Fruit fly (Drosophila melanogaster) whole organism, embryonic: ENCODE measurements around the gene CG9114.

Experiments
- Aef1 ChIP-seq: fragments of 200-800 bp; sonication (Bioruptor generic); IDR thresholded peaks from 3 replicates; pipeline ENCODE4 v1.3.6; 2022; ENCODE audit warnings: missing biosample characterization, missing genetic modification characterization
- B-H2 ChIP-seq: fragments of 200-800 bp; sonication (Bioruptor generic); optimal IDR thresholded peaks from 2 replicates; lab custom pipeline; 2018; ENCODE audit warnings: missing biosample characterization, mild to moderate bottlenecking, missing genetic modification characterization
- CG11093 ChIP-seq: fragments of 200-800 bp; sonication (Bioruptor generic); IDR thresholded peaks from 3 replicates; pipeline ENCODE4 v1.3.6; 2022; ENCODE audit warnings: missing biosample characterization, missing genetic modification characterization
- CG12391 ChIP-seq: fragments of 200-800 bp; sonication (Bioruptor generic); optimal IDR thresholded peaks from 3 replicates; lab custom pipeline; 2018; ENCODE audit warnings: missing biosample characterization, mild to moderate bottlenecking, missing genetic modification characterization, moderate library complexity
- CG14050 ChIP-seq: fragments of 200-800 bp; sonication (Bioruptor generic); IDR thresholded peaks from 3 replicates; pipeline ENCODE4 v1.3.6; 2022; ENCODE audit warnings: missing biosample characterization, missing genetic modification characterization
- CG15269 ChIP-seq: fragments of 200-800 bp; sonication (Bioruptor generic); optimal IDR thresholded peaks from 2 replicates; lab custom pipeline; 2018; ENCODE audit warnings: missing biosample characterization, mild to moderate bottlenecking, missing genetic modification characterization, moderate library complexity
- CG17568 ChIP-seq: fragments of 200-800 bp; sonication (Bioruptor generic); optimal IDR thresholded peaks from 2 replicates; lab custom pipeline; 2018; ENCODE audit warnings: missing biosample characterization, mild to moderate bottlenecking, missing genetic modification characterization, moderate library complexity
- CG2120 ChIP-seq: fragments of 200-800 bp; sonication (Bioruptor generic); optimal IDR thresholded peaks from 3 replicates; lab custom pipeline; 2016; ENCODE audit warnings: missing biosample characterization, missing genetic modification characterization
- CG2129 ChIP-seq: fragments of 200-800 bp; sonication (Bioruptor generic); IDR thresholded peaks from 2 replicates; pipeline ENCODE4 v1.3.6; 2022; ENCODE audit warnings: missing biosample characterization, missing genetic modification characterization; ENCODE audit not compliant: partially characterized antibody
- CG2875 ChIP-seq: fragments of 200-800 bp; sonication (Bioruptor generic); optimal IDR thresholded peaks from 2 replicates; lab custom pipeline; 2017; ENCODE audit warnings: missing biosample characterization, mild to moderate bottlenecking, missing genetic modification characterization, missing genetic modification reagents
- CG32767 ChIP-seq: fragments of 200-800 bp; sonication (Bioruptor generic); IDR thresholded peaks from 2 replicates; pipeline ENCODE4 v1.3.6; 2022; ENCODE audit warnings: missing biosample characterization, missing genetic modification characterization
- CG32772 ChIP-seq: fragments of 200-800 bp; sonication (Bioruptor generic); IDR thresholded peaks from 2 replicates; pipeline ENCODE4 v1.3.6; 2022; ENCODE audit warnings: missing biosample characterization, missing genetic modification characterization
- CG3847 ChIP-seq: fragments of 200-800 bp; sonication (Bioruptor generic); IDR thresholded peaks from 2 replicates; pipeline ENCODE4 v1.3.6; 2022; ENCODE audit warnings: missing biosample characterization, missing genetic modification characterization
- CG6813 ChIP-seq: fragments of 200-800 bp; sonication (Bioruptor generic); optimal IDR thresholded peaks from 2 replicates; lab custom pipeline; 2017; ENCODE audit warnings: missing biosample characterization, missing genetic modification characterization, mild to moderate bottlenecking, moderate library complexity, missing genetic modification reagents
- CG8765 ChIP-seq: fragments of 200-800 bp; sonication (Bioruptor generic); IDR thresholded peaks from 2 replicates; pipeline ENCODE4 v1.3.6; 2022; ENCODE audit warnings: missing biosample characterization, missing genetic modification characterization
- CG9797 ChIP-seq: fragments of 200-800 bp; sonication (Bioruptor generic); optimal IDR thresholded peaks from 3 replicates; lab custom pipeline; 2018; ENCODE audit warnings: missing biosample characterization, mild to moderate bottlenecking, missing genetic modification characterization
- CG9932 ChIP-seq: fragments of 200-800 bp; sonication (Bioruptor generic); IDR thresholded peaks from 2 replicates; pipeline ENCODE4 v1.3.6; 2022; ENCODE audit warnings: missing biosample characterization, missing genetic modification characterization
- CTCF ChIP-seq: fragments of 200-800 bp; sonication (Bioruptor generic); optimal IDR thresholded peaks from 2 replicates; lab custom pipeline; 2017; ENCODE audit warnings: missing biosample characterization, mild to moderate bottlenecking, missing genetic modification characterization, moderate library complexity
- Ets65A ChIP-seq: fragments of 200-800 bp; sonication (Bioruptor generic); peaks from one replicate; lab custom pipeline; 2016; ENCODE audit warnings: missing biosample characterization, missing genetic modification characterization
- HLH54F ChIP-seq: fragments of 200-800 bp; sonication (Bioruptor generic); optimal IDR thresholded peaks from 3 replicates; lab custom pipeline; 2016; ENCODE audit warnings: missing biosample characterization, missing genetic modification characterization
- Hand ChIP-seq: fragments of 200-800 bp; sonication (Bioruptor generic); optimal IDR thresholded peaks from 2 replicates; lab custom pipeline; 2017; ENCODE audit warnings: mild to moderate bottlenecking, missing biosample characterization, missing genetic modification reagents, missing genetic modification characterization
- Hr51 ChIP-seq, 2 experiments: fragments of 200-800 bp; sonication (Bioruptor generic); optimal IDR thresholded peaks; 2 replicates in 1 of 2; 3 replicates in 1 of 2; lab custom pipeline; 2016 to 2018; ENCODE audit warnings: missing biosample characterization in 2 of 2, missing genetic modification characterization in 2 of 2, mild to moderate bottlenecking in 1 of 2, moderate library complexity in 1 of 2
- Jarid2 ChIP-seq: fragments of 200-800 bp; sonication (Bioruptor generic); optimal IDR thresholded peaks from 3 replicates; lab custom pipeline; 2017; ENCODE audit warnings: mild to moderate bottlenecking, missing biosample characterization, missing genetic modification reagents, missing genetic modification characterization
- Mrtf ChIP-seq: fragments of 200-800 bp; sonication (Bioruptor generic); IDR thresholded peaks from 3 replicates; pipeline ENCODE4 v1.3.6; 2022; ENCODE audit warnings: missing biosample characterization, missing genetic modification characterization
- NfI ChIP-seq: fragments of 200-800 bp; sonication (Bioruptor generic); optimal IDR thresholded peaks from 3 replicates; lab custom pipeline; 2018; ENCODE audit warnings: missing biosample characterization, mild to moderate bottlenecking, missing genetic modification characterization, moderate library complexity
- Optix ChIP-seq: fragments of 200-800 bp; sonication (Bioruptor generic); IDR thresholded peaks from 3 replicates; pipeline ENCODE4 v1.3.6; 2022; ENCODE audit warnings: missing biosample characterization, missing genetic modification characterization
- Ptx1 ChIP-seq: fragments of 200-800 bp; sonication (Bioruptor generic); IDR thresholded peaks from 2 replicates; pipeline ENCODE4 v1.3.6; 2022; ENCODE audit warnings: missing biosample characterization, missing genetic modification characterization
- Sry-δ ChIP-seq: fragments of 200-800 bp; sonication (Bioruptor generic); optimal IDR thresholded peaks from 2 replicates; lab custom pipeline; 2016; ENCODE audit warnings: missing biosample characterization, missing genetic modification characterization
- danr ChIP-seq: fragments of 200-800 bp; sonication (Bioruptor generic); IDR thresholded peaks from 2 replicates; pipeline ENCODE4 v1.3.6; 2022; ENCODE audit warnings: missing biosample characterization, missing genetic modification characterization
- dpn ChIP-seq, 2 experiments: fragments of 200-800 bp; sonication (Bioruptor generic); optimal IDR thresholded peaks; 3 replicates each; lab custom pipeline; 2016; ENCODE audit warnings: missing biosample characterization in 2 of 2, missing genetic modification characterization in 2 of 2
- gce ChIP-seq: fragments of 200-800 bp; sonication (Bioruptor generic); IDR thresholded peaks from 3 replicates; pipeline ENCODE4 v1.3.6; 2022; ENCODE audit warnings: missing biosample characterization, missing genetic modification characterization
- gem ChIP-seq: fragments of 200-800 bp; sonication (Bioruptor generic); optimal IDR thresholded peaks from 2 replicates; lab custom pipeline; 2019; ENCODE audit warnings: missing biosample characterization, mild to moderate bottlenecking, missing genetic modification characterization, moderate library complexity
- gro ChIP-seq: fragments of 200-800 bp; sonication (Bioruptor generic); optimal IDR thresholded peaks from 2 replicates; lab custom pipeline; 2016; ENCODE audit warnings: missing biosample characterization, missing genetic modification characterization
- her ChIP-seq: fragments of 200-800 bp; sonication (Bioruptor generic); optimal IDR thresholded peaks from 2 replicates; lab custom pipeline; 2016; ENCODE audit warnings: missing biosample characterization, missing genetic modification characterization
- hkb ChIP-seq, 2 experiments: fragments of 200-800 bp in 1 of 2; fragments of >200 bp in 1 of 2; sonication (Bioruptor generic) in 1 of 2; IDR thresholded peaks in 1 of 2; optimal IDR thresholded peaks in 1 of 2; 2 replicates each; pipeline versions ENCODE4 v1.3.6 to Lab custom; 2017 to 2022; ENCODE audit warnings: missing biosample characterization in 1 of 2, missing genetic modification characterization in 1 of 2
- klu ChIP-seq: fragments of 200-800 bp; sonication (Bioruptor generic); IDR thresholded peaks from 2 replicates; pipeline ENCODE4 v1.3.6; 2022; ENCODE audit warnings: missing biosample characterization, missing genetic modification characterization
- lmd ChIP-seq: fragments of 200-800 bp; sonication (Bioruptor generic); IDR thresholded peaks from 2 replicates; pipeline ENCODE4 v1.3.6; 2022; ENCODE audit warnings: missing biosample characterization, missing genetic modification characterization
- nerfin-1 ChIP-seq: fragments of 200-800 bp; sonication (Bioruptor generic); optimal IDR thresholded peaks from 3 replicates; lab custom pipeline; 2019; ENCODE audit warnings: missing biosample characterization, mild to moderate bottlenecking, missing genetic modification characterization, moderate library complexity
- nerfin-2 ChIP-seq: fragments of 200-800 bp; sonication (Bioruptor generic); IDR thresholded peaks from 2 replicates; pipeline ENCODE4 v1.3.6; 2022; ENCODE audit warnings: missing biosample characterization, missing genetic modification characterization; ENCODE audit not compliant: partially characterized antibody
- pros ChIP-seq: fragments of 200-800 bp; sonication (Bioruptor generic); optimal IDR thresholded peaks from 3 replicates; lab custom pipeline; 2019; ENCODE audit warnings: missing biosample characterization, mild to moderate bottlenecking, missing genetic modification characterization, moderate library complexity
- ranshi ChIP-seq: fragments of 200-800 bp; sonication (Bioruptor generic); IDR thresholded peaks from 2 replicates; pipeline ENCODE4 v1.3.6; 2022; ENCODE audit warnings: missing biosample characterization, missing genetic modification characterization
- row ChIP-seq: fragments of 200-800 bp; sonication (Bioruptor generic); IDR thresholded peaks from 3 replicates; pipeline ENCODE4 v1.3.6; 2022; ENCODE audit warnings: missing biosample characterization, missing genetic modification characterization
- scrt ChIP-seq: fragments of 200-800 bp; sonication (Bioruptor generic); optimal IDR thresholded peaks from 2 replicates; lab custom pipeline; 2018; ENCODE audit warnings: missing biosample characterization, mild to moderate bottlenecking, missing genetic modification characterization, moderate library complexity
- sens ChIP-seq: fragments of 200-800 bp; sonication (Bioruptor generic); peaks from one replicate; lab custom pipeline; 2016; ENCODE audit warnings: missing biosample characterization, missing genetic modification characterization
- sob ChIP-seq: fragments of 200-800 bp; sonication (Bioruptor generic); IDR thresholded peaks from 2 replicates; pipeline ENCODE4 v1.3.6; 2022; ENCODE audit warnings: missing biosample characterization, missing genetic modification characterization
- tgo ChIP-seq: fragments of 200-800 bp; sonication (Bioruptor generic); IDR thresholded peaks from 3 replicates; pipeline ENCODE4 v1.3.6; 2022; ENCODE audit warnings: missing biosample characterization, missing genetic modification characterization
- toy ChIP-seq: fragments of 200-800 bp; sonication (Bioruptor generic); IDR thresholded peaks from 2 replicates; pipeline ENCODE4 v1.3.6; 2022; ENCODE audit warnings: missing biosample characterization, missing genetic modification characterization
- unpg ChIP-seq: fragments of 200-800 bp; sonication (Bioruptor generic); optimal IDR thresholded peaks from 3 replicates; lab custom pipeline; 2018; ENCODE audit warnings: missing biosample characterization, mild to moderate bottlenecking, missing genetic modification characterization, moderate library complexity
- vfl ChIP-seq: fragments of 200-800 bp; sonication (Bioruptor generic); optimal IDR thresholded peaks from 2 replicates; lab custom pipeline; 2016; ENCODE audit warnings: missing biosample characterization, missing genetic modification characterization
- wdn ChIP-seq: fragments of 200-800 bp; sonication (Bioruptor generic); IDR thresholded peaks from 2 replicates; pipeline ENCODE4 v1.3.6; 2022; ENCODE audit warnings: missing biosample characterization, missing genetic modification characterization
- zfh1 ChIP-seq: fragments of 200-800 bp; sonication (Bioruptor generic); IDR thresholded peaks from 3 replicates; pipeline ENCODE4 v1.3.6; 2022; ENCODE audit warnings: missing biosample characterization, missing genetic modification characterization

The CG9114 gene

DNA sequence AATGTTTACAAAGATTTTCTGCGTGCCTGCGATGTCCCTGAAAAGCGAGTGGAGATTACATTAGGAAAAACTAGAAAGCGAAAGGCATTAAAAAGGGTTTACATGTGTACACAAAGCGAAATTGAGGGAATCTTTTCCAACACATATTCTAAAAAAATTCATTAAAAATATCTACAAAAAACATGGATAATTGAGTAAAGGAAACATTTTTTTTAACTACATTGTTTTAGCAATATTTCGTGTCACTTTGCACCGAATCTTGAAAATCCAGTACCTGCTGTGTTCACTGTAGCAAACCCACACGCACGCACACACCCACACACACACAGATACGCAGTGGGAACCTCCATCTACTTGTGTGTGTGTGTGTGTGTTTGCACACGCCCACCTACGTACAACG is 28.7 kb downstream of the CG9114 start (continued):
- no peak for TF ChIP-seq hkb (optimal IDR thresholded peaks at IDR 0.05; lab: Kevin White, UChicago)
- TF ChIP-seq hkb (GFP tag; IDR thresholded peaks at IDR 0.05; lab: Robert Waterston, UW) = peak; percentile 30; the same call in 1 of the 2 replicates
- no peak for TF ChIP-seq CG8765 (GFP tag; lab: Robert Waterston, UW)
- TF ChIP-seq ranshi (GFP tag; lab: Robert Waterston, UW) = peak; percentile 51; the same call in 1 of the 2 replicates
- TF ChIP-seq Aef1 = 0 out of 3 replicates have a peak, but pooled peaks have one; percentile 23
- TF ChIP-seq CG3847 = 0 out of 2 replicates have a peak, but pooled peaks have one; percentile 7
- TF ChIP-seq gro (GFP tag; lab: Kevin White, UChicago) = no peak
- peak; percentile 59; the same call in 2 of the 3 replicates for TF ChIP-seq gce
- no peak for TF ChIP-seq vfl (GFP tag; lab: Kevin White, UChicago)
- TF ChIP-seq tgo = peak; percentile 27; the same call in 1 of the 3 replicates
- no peak for TF ChIP-seq Optix (GFP tag; lab: Robert Waterston, UW)
- peak; percentile 32 for TF ChIP-seq Ets65A (GFP tag; lab: Kevin White, UChicago)
- TF ChIP-seq HLH54F (GFP tag; lab: Kevin White, UChicago) = peak; percentile 28
- TF ChIP-seq CG6813 (GFP tag; lab: Kevin White, UChicago) = peak; percentile 22
- no peak for TF ChIP-seq toy
- TF ChIP-seq nerfin-1 (tag; lab: Kevin White, UChicago) = no peak
- TF ChIP-seq pros = no peak
- peak; percentile 28 for TF ChIP-seq scrt
- no peak for TF ChIP-seq CG32767
- peak; percentile 66 for TF ChIP-seq CG2120 (GFP tag; lab: Kevin White, UChicago)
- peak; percentile 54 for TF ChIP-seq CG9932 (GFP tag; lab: Robert Waterston, UW)
- TF ChIP-seq zfh1 (GFP tag; lab: Robert Waterston, UW) = no peak
- no peak for TF ChIP-seq CG17568 (GFP tag; lab: Kevin White, UChicago)
- TF ChIP-seq lmd (GFP tag; lab: Robert Waterston, UW) = peak; percentile 48; the same call in 1 of the 2 replicates
- 0 out of 2 replicates have a peak, but pooled peaks have one; percentile 50 for TF ChIP-seq sob (GFP tag; lab: Robert Waterston, UW)
- peak in 1 of 2 experiments; percentile 44 for TF ChIP-seq Hr51 (GFP tag; optimal IDR thresholded peaks at IDR 0.05; lab: Kevin White, UChicago)
- TF ChIP-seq CG14050 = 0 out of 3 replicates have a peak, but pooled peaks have one; percentile 13
- peak; percentile 49 for TF ChIP-seq sens (GFP tag; lab: Kevin White, UChicago)
- no peak for TF ChIP-seq B-H2 (GFP tag; lab: Kevin White, UChicago)
- TF ChIP-seq CG2875 (GFP tag; lab: Kevin White, UChicago) = no peak
- TF ChIP-seq CG15269 (tag; lab: Kevin White, UChicago) = peak; percentile 36
- TF ChIP-seq CG11093 (GFP tag; lab: Robert Waterston, UW) = no peak
- no peak for TF ChIP-seq CG2129 (GFP tag; lab: Robert Waterston, UW)
- TF ChIP-seq her (GFP tag; lab: Kevin White, UChicago) = no peak
- peak; percentile 47 for TF ChIP-seq gem
- peak; percentile 68 for TF ChIP-seq row (GFP tag; lab: Robert Waterston, UW)
- TF ChIP-seq nerfin-2 (GFP tag; lab: Robert Waterston, UW) = no peak
- peak; percentile 15; the same call in 1 of the 2 replicates for TF ChIP-seq CG32772 (GFP tag; lab: Robert Waterston, UW)
- no peak for TF ChIP-seq CTCF (GFP tag; lab: Kevin White, UChicago)
- TF ChIP-seq CG12391 = no peak
- no peak for TF ChIP-seq Mrtf (GFP tag; lab: Robert Waterston, UW)
- TF ChIP-seq Jarid2 = no peak
- TF ChIP-seq Hand (GFP tag; lab: Kevin White, UChicago) = peak; percentile 23
- TF ChIP-seq Ptx1 = peak; percentile 50
- TF ChIP-seq NfI = no peak
- peak; percentile 10 for TF ChIP-seq unpg (GFP tag; lab: Kevin White, UChicago)
- no peak for TF ChIP-seq CG9797 (GFP tag; lab: Kevin White, UChicago)
- no peak for TF ChIP-seq Sry-δ (GFP tag; lab: Kevin White, UChicago)
- TF ChIP-seq danr (GFP tag; lab: Robert Waterston, UW) = 0 out of 2 replicates have a peak, but pooled peaks have one; percentile 32
- TF ChIP-seq dpn (GFP tag; optimal IDR thresholded peaks at IDR 0.05; lab: Kevin White, UChicago) = peak in 1 of 2 experiments; percentile 10
- no peak for TF ChIP-seq klu (GFP tag; lab: Robert Waterston, UW)
- TF ChIP-seq wdn = no peak
